Fruit fly (Drosophila melanogaster): ENCODE results near the gene NFAT.

DNA sequence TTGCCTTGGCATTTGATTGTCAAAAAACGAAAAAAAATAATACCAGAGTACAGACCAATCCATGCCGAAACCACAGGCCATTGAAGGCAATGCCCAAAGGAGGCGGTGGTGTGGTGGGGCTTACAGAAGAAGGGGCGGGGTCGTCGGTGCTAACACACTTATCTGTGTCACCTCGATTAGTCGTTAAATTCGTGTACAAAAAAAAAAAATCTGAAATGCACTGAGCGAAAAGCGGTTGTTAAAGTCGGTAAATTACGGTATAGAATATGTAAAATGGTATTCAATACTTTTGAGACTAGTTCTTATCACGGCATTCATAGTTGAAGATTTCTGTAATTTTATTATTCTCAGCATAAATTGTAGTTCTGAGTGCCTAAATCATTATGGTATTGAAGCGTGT, 19.4 kb downstream of the NFAT start:
- TF ChIP-seq pan (optimal IDR thresholded peaks at IDR 0.05) (no peak), GATAd (GFP tag; optimal IDR thresholded peaks at IDR 0.05) (no peak), fru (GFP tag; optimal IDR thresholded peaks at IDR 0.05) (peak; percentile 66), tai (GFP tag; optimal IDR thresholded peaks at IDR 0.05) (no peak), h (GFP tag; optimal IDR thresholded peaks at IDR 0.05) (peak; percentile 70), sv (GFP tag; optimal IDR thresholded peaks at IDR 0.05) (no peak), psq (GFP tag; optimal IDR thresholded peaks at IDR 0.05) (peak; percentile 16), OdsH (GFP tag; optimal IDR thresholded peaks at IDR 0.05) (peak; percentile 60), N (GFP tag; optimal IDR thresholded peaks at IDR 0.05) (no peak), foxo (GFP tag; optimal IDR thresholded peaks at IDR 0.05) (peak in 1 of 2 experiments; percentile 76), Hr78 (GFP tag; optimal IDR thresholded peaks at IDR 0.05) (no peak), Myc (optimal IDR thresholded peaks at IDR 0.05) (no peak), br (GFP tag; optimal IDR thresholded peaks at IDR 0.05) (peak; percentile 38)

All from whole organism, wandering third instar larva.